Fruit fly (Drosophila melanogaster) whole organism, wandering third instar larva: ENCODE data around the gene Lar.

Experiments
- Abd-B ChIP-seq: fragments of >200 bp; optimal IDR thresholded peaks from 2 replicates; lab custom pipeline; 2017; ENCODE audit warnings: missing biosample characterization, missing genetic modification characterization
- CG32264 ChIP-seq: fragments of 200-800 bp; sonication (Bioruptor generic); optimal IDR thresholded peaks from 2 replicates; lab custom pipeline; 2016; ENCODE audit warnings: missing biosample characterization, missing genetic modification characterization
- CG9705 ChIP-seq: fragments of 200-800 bp; sonication (Bioruptor generic); optimal IDR thresholded peaks from 2 replicates; lab custom pipeline; 2018; ENCODE audit warnings: missing biosample characterization, mild to moderate bottlenecking, missing genetic modification characterization
- CrebA ChIP-seq: fragments of 200-800 bp; sonication (Bioruptor generic); optimal IDR thresholded peaks from 2 replicates; lab custom pipeline; 2016; ENCODE audit warnings: missing biosample characterization, mild to moderate bottlenecking, missing genetic modification characterization, borderline replicate concordance
- Dfd ChIP-seq: fragments of >200 bp; optimal IDR thresholded peaks from 2 replicates; lab custom pipeline; 2017; ENCODE audit warnings: missing biosample characterization, missing genetic modification characterization
- Dif ChIP-seq: fragments of 200-275, 200-300 bp; sonication (Bioruptor generic); optimal IDR thresholded peaks from 2 replicates; lab custom pipeline; 2018; ENCODE audit warnings: missing biosample characterization, missing genetic modification characterization; ENCODE audit not compliant: partially characterized antibody
- HLH106 ChIP-seq: fragments of 200-800 bp; optimal IDR thresholded peaks from 3 replicates; lab custom pipeline; 2019; ENCODE audit warnings: missing biosample characterization, mild to moderate bottlenecking, missing genetic modification characterization, moderate library complexity
- Hnf4 ChIP-seq: fragments of 200-800 bp; sonication (Bioruptor generic); optimal IDR thresholded peaks from 2 replicates; lab custom pipeline; 2016; ENCODE audit warnings: missing biosample characterization, mild to moderate bottlenecking, missing genetic modification characterization
- Hr83 ChIP-seq: fragments of 200-300 bp; sonication (Bioruptor generic); optimal IDR thresholded peaks from 2 replicates; lab custom pipeline; 2016; ENCODE audit warnings: missing biosample characterization, mild to moderate bottlenecking, missing genetic modification characterization, moderate library complexity; ENCODE audit not compliant: poor library complexity, severe bottlenecking
- Jra ChIP-seq: sonication (Bioruptor generic); optimal IDR thresholded peaks from 2 replicates; lab custom pipeline; 2016; ENCODE audit warnings: missing biosample characterization, missing genetic modification characterization
- Mio ChIP-seq: sonication (Bioruptor generic); optimal IDR thresholded peaks from 2 replicates; lab custom pipeline; 2016; ENCODE audit warnings: missing biosample characterization, missing genetic modification characterization
- Myc ChIP-seq: fragments of >200 bp; optimal IDR thresholded peaks from 2 replicates; lab custom pipeline; 2017
- OdsH ChIP-seq: fragments of 200-800 bp; sonication (Bioruptor generic); optimal IDR thresholded peaks from 2 replicates; lab custom pipeline; 2016; ENCODE audit warnings: missing biosample characterization, mild to moderate bottlenecking, missing genetic modification characterization
- Rel ChIP-seq, 2 experiments: fragments of 200-800 bp; sonication (Bioruptor generic) in 1 of 2; optimal IDR thresholded peaks; 2 replicates in 1 of 2; 3 replicates in 1 of 2; lab custom pipeline; 2016 to 2019; ENCODE audit warnings: mild to moderate bottlenecking in 2 of 2, missing biosample characterization in 2 of 2, missing genetic modification characterization in 2 of 2, moderate library complexity in 1 of 2
- Sp1 ChIP-seq: fragments of 200-800 bp; sonication (Bioruptor generic); optimal IDR thresholded peaks from 3 replicates; lab custom pipeline; 2019; ENCODE audit warnings: missing biosample characterization, mild to moderate bottlenecking, missing genetic modification characterization, moderate library complexity
- Vsx2 ChIP-seq: fragments of 200-300, 225-300 bp; sonication (Bioruptor generic); optimal IDR thresholded peaks from 2 replicates; lab custom pipeline; 2018; ENCODE audit warnings: missing biosample characterization, missing genetic modification characterization; ENCODE audit not compliant: partially characterized antibody
- br ChIP-seq: fragments of 200-800 bp; sonication (Bioruptor generic); optimal IDR thresholded peaks from 2 replicates; lab custom pipeline; 2016; ENCODE audit warnings: missing biosample characterization, missing genetic modification characterization
- dl ChIP-seq, 2 experiments: fragments of 175-275, 200-275 bp in 1 of 2; fragments of 200-275 bp in 1 of 2; sonication (Bioruptor generic); optimal IDR thresholded peaks; lab custom pipeline; 2018; ENCODE audit warnings: mild to moderate bottlenecking in 2 of 2, missing biosample characterization in 2 of 2, missing genetic modification characterization in 2 of 2, moderate library complexity in 2 of 2; ENCODE audit not compliant: partially characterized antibody in 2 of 2, insufficient read depth in 1 of 2
- dmrt93B ChIP-seq: fragments of 200-800 bp; sonication (Bioruptor generic); optimal IDR thresholded peaks from 2 replicates; lab custom pipeline; 2018; ENCODE audit warnings: missing biosample characterization, mild to moderate bottlenecking, missing genetic modification characterization
- dsf ChIP-seq: sonication (Bioruptor generic); optimal IDR thresholded peaks from 2 replicates; lab custom pipeline; 2016; ENCODE audit warnings: missing biosample characterization, missing genetic modification characterization, borderline replicate concordance
- ey ChIP-seq: fragments of 200-800 bp; sonication (Bioruptor generic); optimal IDR thresholded peaks from 2 replicates; lab custom pipeline; 2016; ENCODE audit warnings: missing biosample characterization, missing genetic modification characterization
- foxo ChIP-seq, 2 experiments: fragments of 200-800 bp; sonication (Bioruptor generic); optimal IDR thresholded peaks; 2 replicates in 1 of 2; 3 replicates in 1 of 2; lab custom pipeline; 2016 to 2017; ENCODE audit warnings: missing biosample characterization in 2 of 2, missing genetic modification characterization in 2 of 2
- fru ChIP-seq: fragments of 200-800 bp; sonication (Bioruptor generic); optimal IDR thresholded peaks from 3 replicates; lab custom pipeline; 2016; ENCODE audit warnings: missing biosample characterization, mild to moderate bottlenecking, missing genetic modification characterization
- h ChIP-seq: fragments of 200-800 bp; sonication (Bioruptor generic); optimal IDR thresholded peaks from 3 replicates; lab custom pipeline; 2016; ENCODE audit warnings: missing biosample characterization, mild to moderate bottlenecking, missing genetic modification characterization
- jim ChIP-seq: fragments of 175-275, 200-325 bp; sonication (Bioruptor generic); optimal IDR thresholded peaks from 2 replicates; lab custom pipeline; 2016; ENCODE audit warnings: missing biosample characterization, mild to moderate bottlenecking, missing genetic modification characterization
- lola ChIP-seq: fragments of >200 bp; optimal IDR thresholded peaks from 2 replicates; lab custom pipeline; 2017; ENCODE audit warnings: missing biosample characterization, missing genetic modification characterization
- psq ChIP-seq: fragments of 200-800 bp; sonication (Bioruptor generic); optimal IDR thresholded peaks from 3 replicates; lab custom pipeline; 2017; ENCODE audit warnings: missing biosample characterization, mild to moderate bottlenecking, missing genetic modification characterization, moderate library complexity
- rgr ChIP-seq: fragments of 200-800 bp; sonication (Bioruptor generic); optimal IDR thresholded peaks from 3 replicates; lab custom pipeline; 2016; ENCODE audit warnings: missing biosample characterization, mild to moderate bottlenecking, missing genetic modification characterization
- sage ChIP-seq: fragments of 200-800 bp; sonication (Bioruptor generic); optimal IDR thresholded peaks from 2 replicates; lab custom pipeline; 2016; ENCODE audit warnings: missing biosample characterization, mild to moderate bottlenecking, missing genetic modification characterization
- sv ChIP-seq: fragments of 200-800 bp; sonication (Bioruptor generic); optimal IDR thresholded peaks from 3 replicates; lab custom pipeline; 2016; ENCODE audit warnings: missing biosample characterization, missing genetic modification characterization
- tai ChIP-seq: sonication (Bioruptor generic); optimal IDR thresholded peaks from 2 replicates; lab custom pipeline; 2016; ENCODE audit warnings: missing biosample characterization, missing genetic modification characterization
- woc ChIP-seq: sonication (Bioruptor generic); optimal IDR thresholded peaks from 2 replicates; lab custom pipeline; 2016; ENCODE audit warnings: missing biosample characterization, mild to moderate bottlenecking, missing genetic modification characterization

The Lar gene

DNA sequence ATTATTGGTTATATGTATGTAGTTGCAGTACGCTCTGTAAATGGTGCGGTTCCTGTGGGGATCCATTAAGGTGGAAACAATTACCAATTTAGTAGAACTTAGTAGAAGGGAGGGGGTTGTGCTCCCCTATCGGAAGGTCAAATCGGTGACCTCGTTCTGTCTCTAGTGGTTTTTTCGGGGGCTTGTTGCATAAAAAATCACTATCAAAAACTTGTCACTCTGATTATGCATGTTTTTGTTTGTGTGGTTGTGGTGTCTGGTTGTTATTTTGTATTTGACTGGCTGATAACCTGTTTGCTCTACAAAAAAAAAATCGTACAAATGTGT is 177.0 kb downstream of the Lar start:
- TF ChIP-seq HLH106 (tag; lab: Kevin White, UChicago) = no peak
- no peak for TF ChIP-seq CrebA (GFP tag; lab: Kevin White, UChicago)
- no peak for TF ChIP-seq sage (GFP tag; lab: Kevin White, UChicago)
- no peak for TF ChIP-seq OdsH (GFP tag; lab: Kevin White, UChicago)

- no peak for TF ChIP-seq br
- peak; percentile 16 for TF ChIP-seq ey (GFP tag; lab: Kevin White, UChicago)
- TF ChIP-seq CrebA (GFP tag; lab: Kevin White, UChicago) = no peak
- TF ChIP-seq Rel (GFP tag; optimal IDR thresholded peaks at IDR 0.05; lab: Kevin White, UChicago) = no peak
- peak; percentile 46 for TF ChIP-seq Rel (tag; optimal IDR thresholded peaks at IDR 0.05; lab: Kevin White, UChicago)
- TF ChIP-seq fru (GFP tag; lab: Kevin White, UChicago) = peak; percentile 27
- no peak for TF ChIP-seq CG9705
- peak; percentile 49 for TF ChIP-seq Hr83 (GFP tag; lab: Kevin White, UChicago)
- peak in 1 of 2 experiments; percentile 3 for TF ChIP-seq dl (GFP tag; optimal IDR thresholded peaks at IDR 0.05; lab: Kevin White, UChicago; ENCODE audit: insufficient read depth in 1 of 2, partially characterized antibody in 2 of 2)
- peak; percentile 54 for TF ChIP-seq jim (GFP tag; lab: Kevin White, UChicago)
- TF ChIP-seq CG32264 (GFP tag; lab: Kevin White, UChicago) = no peak
- TF ChIP-seq Abd-B = no peak
- peak; percentile 74 for TF ChIP-seq dmrt93B
- TF ChIP-seq dsf (GFP tag; lab: Kevin White, UChicago) = no peak
- TF ChIP-seq OdsH (GFP tag; lab: Kevin White, UChicago) = peak; percentile 71
- peak; percentile 53 for TF ChIP-seq woc (GFP tag; lab: Kevin White, UChicago)
- TF ChIP-seq Mio = no peak
- no peak for TF ChIP-seq Dif (GFP tag; lab: Kevin White, UChicago)
- TF ChIP-seq lola = no peak
- TF ChIP-seq foxo (GFP tag; optimal IDR thresholded peaks at IDR 0.05; lab: Kevin White, UChicago) = peak in 1 of 2 experiments; percentile 78
- TF ChIP-seq rgr (GFP tag; lab: Kevin White, UChicago) = peak; percentile 71
- TF ChIP-seq Vsx2 (GFP tag; lab: Kevin White, UChicago) = no peak
- TF ChIP-seq Sp1 (GFP tag; lab: Kevin White, UChicago) = peak; percentile 82
- no peak for TF ChIP-seq tai (GFP tag; lab: Kevin White, UChicago)
- TF ChIP-seq sage (GFP tag; lab: Kevin White, UChicago) = no peak
- peak; percentile 39 for TF ChIP-seq sv (GFP tag; lab: Kevin White, UChicago)
- peak; percentile 72 for TF ChIP-seq HLH106 (tag; lab: Kevin White, UChicago)
- peak; percentile 31 for TF ChIP-seq Hnf4 (GFP tag; lab: Kevin White, UChicago)
- TF ChIP-seq Myc (lab: Kevin White, UChicago) = no peak
- TF ChIP-seq Dfd (GFP tag; lab: Kevin White, UChicago) = no peak
- peak; percentile 79 for TF ChIP-seq psq (GFP tag; lab: Kevin White, UChicago)
- peak; percentile 45 for TF ChIP-seq h (GFP tag; lab: Kevin White, UChicago)
- TF ChIP-seq Jra (GFP tag; lab: Kevin White, UChicago) = no peak
Measured at dm6 chr2L:19763773-19764580, 177.6 kb downstream of the Lar start, which contains the start of gene fbp. fbp (minus strand) TSS chr2L:19764136.

- TF ChIP-seq dl (GFP tag; optimal IDR thresholded peaks at IDR 0.05; lab: Kevin White, UChicago; ENCODE audit: insufficient read depth in 1 of 2, partially characterized antibody in 2 of 2) (peak; percentile 0 to 77), sv (GFP tag; lab: Kevin White, UChicago) (no peak), dsf (GFP tag; lab: Kevin White, UChicago) (no peak), foxo (GFP tag; optimal IDR thresholded peaks at IDR 0.05; lab: Kevin White, UChicago) (no peak), Dif (GFP tag; lab: Kevin White, UChicago) (peak; percentile 83)
Measured at dm6 chr2L:19764581-19765136, 178.2 kb downstream of the Lar start.
